Worm (Caenorhabditis elegans) whole organism, L1 larva: Measurements from ENCODE around the gene C14B9.3.

Experiments used
- C04F5.9 ChIP-seq: sonication (generic microtip); optimal IDR thresholded peaks from 2 replicates; lab custom pipeline; 2016; ENCODE audit warnings: missing genetic modification characterization, missing compliant biosample characterization
- C34B4.2 ChIP-seq: sonication (generic microtip); optimal IDR thresholded peaks from 2 replicates; lab custom pipeline; 2017; ENCODE audit warnings: mild to moderate bottlenecking, missing genetic modification characterization, missing compliant biosample characterization
- alr-1 ChIP-seq: fragments of 200-800 bp; sonication (Bioruptor generic); optimal IDR thresholded peaks from 2 replicates; lab custom pipeline; 2018; ENCODE audit warnings: borderline replicate concordance, mild to moderate bottlenecking, missing genetic modification characterization, missing compliant biosample characterization
- aly-2 ChIP-seq: fragments of 150-350 bp; optimal IDR thresholded peaks from 2 replicates; lab custom pipeline; 2014; ENCODE audit warnings: missing biosample characterization, missing genetic modification characterization
- ama-1 ChIP-seq: fragments of 150-350 bp; optimal IDR thresholded peaks from 2 replicates; lab custom pipeline; 2014
- blmp-1 ChIP-seq: fragments of 150-350 bp; optimal IDR thresholded peaks from 2 replicates; lab custom pipeline; 2014; ENCODE audit warnings: missing biosample characterization, missing genetic modification characterization
- ceh-63 ChIP-seq: fragments of 200-800 bp; sonication (Bioruptor generic); optimal IDR thresholded peaks from 2 replicates; lab custom pipeline; 2018; ENCODE audit warnings: mild to moderate bottlenecking, missing genetic modification characterization, missing compliant biosample characterization
- ceh-82 ChIP-seq, 3 experiments: fragments of 150-350 bp in 1 of 3; sonication (generic microtip) in 2 of 3; optimal IDR thresholded peaks; 2 replicates each; lab custom pipeline; 2014 to 2017; ENCODE audit warnings: missing biosample characterization in 3 of 3, missing genetic modification characterization in 3 of 3
- dpl-1 ChIP-seq, 3 experiments: fragments of 150-350 bp in 2 of 3; sonication (generic microtip) in 1 of 3; optimal IDR thresholded peaks; 2 replicates each; lab custom pipeline; 2014 to 2017; ENCODE audit warnings: missing biosample characterization in 3 of 3, missing genetic modification characterization in 3 of 3, missing genetic modification reagents in 3 of 3
- efl-1 ChIP-seq, 4 experiments: fragments of 150-350 bp; optimal IDR thresholded peaks in 3 of 4; peaks in 1 of 4; 1 replicate in 1 of 4; 2 replicates in 3 of 4; lab custom pipeline; 2014; ENCODE audit warnings: missing biosample characterization in 2 of 4, missing genetic modification characterization in 2 of 4, missing genetic modification reagents in 2 of 4
- elt-2 ChIP-seq: sonication (generic microtip); optimal IDR thresholded peaks from 2 replicates; lab custom pipeline; 2016; ENCODE audit warnings: missing genetic modification characterization, mild to moderate bottlenecking, inconsistent platforms, missing compliant biosample characterization, missing genetic modification reagents
- elt-3 ChIP-seq, 6 experiments: fragments of 150-350 bp in 1 of 6; sonication (generic microtip); optimal IDR thresholded peaks; 2 replicates each; lab custom pipeline; 2017 to 2018; ENCODE audit warnings: missing biosample characterization in 6 of 6, missing genetic modification characterization in 6 of 6, inconsistent platforms in 1 of 6
- fkh-4 ChIP-seq: sonication (generic microtip); optimal IDR thresholded peaks from 2 replicates; lab custom pipeline; 2016; ENCODE audit warnings: missing compliant biosample characterization, missing genetic modification characterization, borderline replicate concordance
- fkh-8 ChIP-seq: sonication (generic microtip); optimal IDR thresholded peaks from 2 replicates; lab custom pipeline; 2016; ENCODE audit warnings: mild to moderate bottlenecking, missing genetic modification characterization, missing compliant biosample characterization
- fos-1 ChIP-seq: fragments of 150-350 bp; optimal IDR thresholded peaks from 2 replicates; lab custom pipeline; 2014; ENCODE audit warnings: missing biosample characterization, missing genetic modification characterization
- irx-1 ChIP-seq: sonication (generic microtip); optimal IDR thresholded peaks from 2 replicates; lab custom pipeline; 2016; ENCODE audit warnings: missing genetic modification characterization, missing compliant biosample characterization
- isw-1 ChIP-seq: fragments of 200-800 bp; sonication (Bioruptor generic); IDR thresholded peaks from 2 replicates; pipeline ENCODE4 v1.3.6; 2022; ENCODE audit warnings: missing genetic modification characterization, missing compliant biosample characterization
- jun-1 ChIP-seq: fragments of 150-350 bp; optimal IDR thresholded peaks from 2 replicates; lab custom pipeline; 2014; ENCODE audit warnings: missing biosample characterization, missing genetic modification reagents, missing genetic modification characterization
- lin-13 ChIP-seq: fragments of 150-350 bp; optimal IDR thresholded peaks from 2 replicates; lab custom pipeline; 2014; ENCODE audit warnings: missing biosample characterization, missing genetic modification reagents, missing genetic modification characterization
- lin-14 ChIP-seq: fragments of 200-800 bp; sonication (Bioruptor generic); optimal IDR thresholded peaks from 2 replicates; lab custom pipeline; 2018; ENCODE audit warnings: mild to moderate bottlenecking, missing genetic modification characterization, moderate library complexity, missing compliant biosample characterization
- lin-35 ChIP-seq, 2 experiments: fragments of 150-350 bp; optimal IDR thresholded peaks; 2 replicates each; lab custom pipeline; 2014; ENCODE audit warnings: missing biosample characterization in 2 of 2, missing genetic modification characterization in 2 of 2, missing genetic modification reagents in 2 of 2
- lir-3 ChIP-seq: sonication (generic microtip); optimal IDR thresholded peaks from 2 replicates; lab custom pipeline; 2016; ENCODE audit warnings: mild to moderate bottlenecking, missing genetic modification characterization, moderate library complexity, missing compliant biosample characterization; ENCODE audit not compliant: poor library complexity
- lsy-2 ChIP-seq, 2 experiments: fragments of 150-350 bp; optimal IDR thresholded peaks; 2 replicates each; lab custom pipeline; 2014; ENCODE audit warnings: missing biosample characterization in 2 of 2, missing genetic modification characterization in 2 of 2
- mdl-1 ChIP-seq, 2 experiments: fragments of 150-350 bp; optimal IDR thresholded peaks; 2 replicates each; lab custom pipeline; 2014 to 2017; ENCODE audit warnings: missing biosample characterization in 2 of 2, missing genetic modification characterization in 2 of 2, inconsistent platforms in 1 of 2
- mep-1 ChIP-seq: fragments of 150-350 bp; optimal IDR thresholded peaks from 2 replicates; lab custom pipeline; 2014; ENCODE audit warnings: missing biosample characterization, missing genetic modification characterization
- nhr-11 ChIP-seq: fragments of 150-350 bp; optimal IDR thresholded peaks from 2 replicates; lab custom pipeline; 2014; ENCODE audit warnings: missing biosample characterization, missing genetic modification characterization
- nhr-19 ChIP-seq: fragments of 200-800 bp; sonication (Bioruptor generic); conservative IDR thresholded peaks from 2 replicates; pipeline ENCODE4 v1.3.6; 2022; ENCODE audit warnings: missing genetic modification characterization, missing compliant biosample characterization
- nhr-20 ChIP-seq: sonication (generic microtip); optimal IDR thresholded peaks from 2 replicates; lab custom pipeline; 2016; ENCODE audit warnings: mild to moderate bottlenecking, missing genetic modification characterization, missing compliant biosample characterization
- nhr-237 ChIP-seq: fragments of 150-350 bp; optimal IDR thresholded peaks from 2 replicates; lab custom pipeline; 2014; ENCODE audit warnings: missing biosample characterization, missing genetic modification characterization
- nhr-47 ChIP-seq: sonication (generic microtip); optimal IDR thresholded peaks from 2 replicates; lab custom pipeline; 2016; ENCODE audit warnings: mild to moderate bottlenecking, missing genetic modification characterization, moderate library complexity, missing compliant biosample characterization
- nhr-71 ChIP-seq: sonication (generic microtip); optimal IDR thresholded peaks from 2 replicates; lab custom pipeline; 2016; ENCODE audit warnings: mild to moderate bottlenecking, missing genetic modification characterization, moderate library complexity, missing compliant biosample characterization
- nhr-77 ChIP-seq: fragments of 150-350 bp; optimal IDR thresholded peaks from 2 replicates; lab custom pipeline; 2014; ENCODE audit warnings: missing biosample characterization, missing genetic modification characterization
- nhr-85 ChIP-seq: sonication (generic microtip); peaks from one replicate; lab custom pipeline; 2016; ENCODE audit warnings: missing genetic modification characterization, inconsistent platforms, missing compliant biosample characterization
- nhr-90 ChIP-seq: sonication (generic microtip); optimal IDR thresholded peaks from 2 replicates; lab custom pipeline; 2016; ENCODE audit warnings: mild to moderate bottlenecking, missing genetic modification characterization, missing compliant biosample characterization; ENCODE audit not compliant: poor library complexity
- pax-3 ChIP-seq: fragments of 200-800 bp; sonication (Bioruptor generic); optimal IDR thresholded peaks from 2 replicates; lab custom pipeline; 2018; ENCODE audit warnings: mild to moderate bottlenecking, missing genetic modification characterization, moderate library complexity, missing compliant biosample characterization
- rnt-1 ChIP-seq: sonication (generic microtip); optimal IDR thresholded peaks from 2 replicates; lab custom pipeline; 2016; ENCODE audit warnings: mild to moderate bottlenecking, missing genetic modification characterization, moderate library complexity, missing compliant biosample characterization
- skn-1 ChIP-seq: fragments of 150-350 bp; optimal IDR thresholded peaks from 2 replicates; lab custom pipeline; 2014; ENCODE audit warnings: missing biosample characterization, missing genetic modification characterization
- snu-23 ChIP-seq: sonication (generic microtip); optimal IDR thresholded peaks from 2 replicates; lab custom pipeline; 2016; ENCODE audit warnings: missing genetic modification characterization, missing compliant biosample characterization
- swsn-7 ChIP-seq: sonication (generic microtip); optimal IDR thresholded peaks from 2 replicates; lab custom pipeline; 2016; ENCODE audit warnings: missing genetic modification characterization, missing compliant biosample characterization
- tbx-2 ChIP-seq: sonication (generic microtip); optimal IDR thresholded peaks from 2 replicates; lab custom pipeline; 2016; ENCODE audit warnings: missing genetic modification characterization, missing compliant biosample characterization
- unc-130 ChIP-seq: fragments of 150-350 bp; optimal IDR thresholded peaks from 2 replicates; lab custom pipeline; 2017; ENCODE audit warnings: missing biosample characterization, missing genetic modification characterization, inconsistent platforms
- unc-86 ChIP-seq: sonication (generic microtip); optimal IDR thresholded peaks from 2 replicates; lab custom pipeline; 2016; ENCODE audit warnings: missing genetic modification characterization, missing compliant biosample characterization
- vab-15 ChIP-seq: sonication (generic microtip); optimal IDR thresholded peaks from 2 replicates; lab custom pipeline; 2017; ENCODE audit warnings: missing genotype, mild to moderate bottlenecking, missing genetic modification characterization, missing compliant biosample characterization
- xbp-1 ChIP-seq: sonication (generic microtip); optimal IDR thresholded peaks from 2 replicates; lab custom pipeline; 2016; ENCODE audit warnings: missing genetic modification characterization, missing compliant biosample characterization
- ztf-11 ChIP-seq, 2 experiments: sonication (generic microtip); optimal IDR thresholded peaks; 2 replicates each; lab custom pipeline; 2016 to 2017; ENCODE audit warnings: missing genetic modification characterization in 2 of 2, missing biosample characterization in 1 of 2, missing compliant biosample characterization in 1 of 2
- ztf-4 ChIP-seq: fragments of 150-350 bp; optimal IDR thresholded peaks from 2 replicates; lab custom pipeline; 2014; ENCODE audit warnings: missing biosample characterization, missing genetic modification characterization

Gene C14B9.3

DNA sequence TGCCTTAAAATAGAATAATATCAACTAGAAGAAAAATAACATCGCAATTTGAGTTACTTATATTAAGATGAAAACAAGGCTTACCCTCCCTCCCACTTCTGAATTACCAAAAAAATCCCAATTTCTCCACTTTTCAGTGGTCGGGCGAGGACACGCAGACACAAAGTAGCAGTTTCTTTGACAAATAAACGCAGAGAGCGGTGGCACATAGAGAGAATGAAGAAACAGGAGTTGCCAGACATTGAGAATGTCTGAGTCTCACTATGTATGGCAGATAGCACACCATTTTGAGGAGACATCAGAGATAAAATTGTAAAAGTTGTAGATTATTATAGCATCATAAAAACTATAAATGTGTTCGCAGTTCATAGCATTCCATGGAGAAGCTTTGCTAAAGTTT, 16.6 kb downstream of the C14B9.3 start:
- TF ChIP-seq nhr-47 (tag; lab: Kevin White, UChicago): peak; percentile 67
- peak; percentile 32 to 54 for TF ChIP-seq lin-35 (GFP tag; optimal IDR thresholded peaks at IDR 0.05; lab: Kevin White, UChicago)
- no peak for TF ChIP-seq unc-130
- TF ChIP-seq nhr-11 (tag; lab: Kevin White, UChicago): peak; percentile 41
- peak; percentile 56 for TF ChIP-seq xbp-1
- TF ChIP-seq unc-86 (tag; lab: Kevin White, UChicago): peak; percentile 46
- TF ChIP-seq snu-23 (GFP tag; lab: Kevin White, UChicago): peak; percentile 77
- no peak for TF ChIP-seq pax-3 (tag; lab: Kevin White, UChicago)
- peak; percentile 80 for TF ChIP-seq nhr-71 (tag; lab: Kevin White, UChicago)
- TF ChIP-seq fos-1 (tag; lab: Kevin White, UChicago): peak; percentile 56
- peak; percentile 77 for TF ChIP-seq swsn-7 (tag; lab: Kevin White, UChicago)
- peak; percentile 73 to 84 for TF ChIP-seq lsy-2 (tag; optimal IDR thresholded peaks at IDR 0.05; lab: Kevin White, UChicago)
- TF ChIP-seq ama-1 (lab: Kevin White, UChicago): peak; percentile 10
- TF ChIP-seq lin-14 (GFP tag; lab: Kevin White, UChicago): peak; percentile 84
- TF ChIP-seq nhr-237 (tag; lab: Kevin White, UChicago): peak; percentile 52
- TF ChIP-seq nhr-77: peak; percentile 48
- peak; percentile 71 for TF ChIP-seq rnt-1 (tag; lab: Kevin White, UChicago)
- peak; percentile 12 to 63 (median 48) for TF ChIP-seq ceh-82 (tag; optimal IDR thresholded peaks at IDR 0.05; lab: Kevin White, UChicago)
- TF ChIP-seq ztf-4 (tag; lab: Kevin White, UChicago): no peak
- TF ChIP-seq lir-3 (tag; lab: Kevin White, UChicago): peak; percentile 58
- peak in 2 of 3 experiments; percentile 33 to 36 for TF ChIP-seq dpl-1 (GFP tag; optimal IDR thresholded peaks at IDR 0.05; lab: Kevin White, UChicago)
- peak; percentile 52 for TF ChIP-seq skn-1 (tag; lab: Kevin White, UChicago)
- TF ChIP-seq jun-1 (tag; lab: Kevin White, UChicago): peak; percentile 65
- peak; percentile 82 for TF ChIP-seq nhr-85 (tag; lab: Kevin White, UChicago)
- no peak for TF ChIP-seq C04F5.9 (tag; lab: Kevin White, UChicago)
- peak; percentile 77 to 95 for TF ChIP-seq efl-1 (optimal IDR thresholded peaks at IDR 0.05; lab: Kevin White, UChicago)
- peak; percentile 22 to 73 for TF ChIP-seq efl-1 (GFP tag; optimal IDR thresholded peaks at IDR 0.05 in 1 of 2; lab: Kevin White, UChicago)
- peak in 1 of 2 experiments; percentile 46 for TF ChIP-seq mdl-1 (tag; optimal IDR thresholded peaks at IDR 0.05; lab: Kevin White, UChicago)
- TF ChIP-seq fkh-8 (tag; lab: Kevin White, UChicago): peak; percentile 36
- TF ChIP-seq ztf-11 (tag; optimal IDR thresholded peaks at IDR 0.05; lab: Kevin White, UChicago): no peak
- TF ChIP-seq fkh-4 (tag; lab: Kevin White, UChicago): no peak
- no peak for TF ChIP-seq alr-1 (tag; lab: Kevin White, UChicago)
- peak; percentile 53 for TF ChIP-seq nhr-20 (tag; lab: Kevin White, UChicago)
- TF ChIP-seq irx-1: peak; percentile 16
- peak; percentile 26; the same call in 1 of the 2 replicates for TF ChIP-seq isw-1 (GFP tag; lab: Robert Waterston, UW)
- TF ChIP-seq elt-2: peak; percentile 22
- peak; percentile 57 for TF ChIP-seq lin-13 (GFP tag; lab: Kevin White, UChicago)
- peak in 1 of 6 experiments; percentile 30 for TF ChIP-seq elt-3 (tag; optimal IDR thresholded peaks at IDR 0.05; lab: Kevin White, UChicago)
- peak; percentile 50 for TF ChIP-seq tbx-2 (tag; lab: Kevin White, UChicago)
- no peak for TF ChIP-seq C34B4.2
- TF ChIP-seq nhr-19: peak; percentile 45
- TF ChIP-seq ceh-63: no peak
- TF ChIP-seq aly-2 (tag; lab: Kevin White, UChicago): no peak
- no peak for TF ChIP-seq vab-15 (tag; lab: Kevin White, UChicago)
- TF ChIP-seq blmp-1 (tag; lab: Kevin White, UChicago): peak; percentile 62
- peak; percentile 14 for TF ChIP-seq nhr-90 (tag; lab: Kevin White, UChicago)
- peak; percentile 78 for TF ChIP-seq mep-1 (tag; lab: Kevin White, UChicago)
